Worm (Caenorhabditis elegans): ENCODE measurements around the gene ins-12.

DNA sequence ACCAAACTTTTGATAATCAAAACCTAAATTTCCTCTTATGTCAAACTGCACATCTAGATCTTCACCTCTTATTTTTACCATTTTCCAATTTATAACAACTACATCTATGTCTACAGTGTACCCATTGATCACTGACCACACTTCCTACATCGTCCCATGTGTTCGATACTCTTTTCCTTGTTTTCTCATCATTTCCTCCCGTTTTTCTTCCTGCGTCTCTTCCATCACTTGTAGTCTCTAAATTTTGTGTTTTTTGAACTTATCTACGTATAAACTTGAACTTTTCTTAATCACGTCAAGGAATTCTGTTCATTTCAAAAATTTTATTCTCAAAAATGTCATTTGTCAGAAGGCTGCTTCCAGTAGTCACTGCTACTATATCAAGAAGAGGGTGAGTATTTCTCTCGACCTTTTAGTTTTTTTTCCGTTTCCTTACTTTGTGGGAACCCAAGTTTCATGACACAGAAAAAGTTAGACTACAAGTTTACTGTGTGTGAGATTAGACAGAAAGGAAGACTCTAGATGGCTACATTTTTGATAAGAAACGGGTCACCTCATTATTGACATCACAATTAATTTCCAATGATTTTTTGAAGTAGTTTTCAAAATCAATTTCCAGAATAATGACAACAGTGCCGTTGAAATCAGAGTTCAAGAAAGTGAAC is 17.8 kb downstream of the ins-12 start:
- no peak for TF ChIP-seq fos-1 (tag; optimal IDR thresholded peaks at IDR 0.05)
- no peak for TF ChIP-seq unc-39 (tag; optimal IDR thresholded peaks at IDR 0.05)
- no peak for TF ChIP-seq mab-5 (tag; optimal IDR thresholded peaks at IDR 0.05)
- no peak for TF ChIP-seq nhr-11 (tag; optimal IDR thresholded peaks at IDR 0.05)
- no peak for TF ChIP-seq ztf-11 (tag; optimal IDR thresholded peaks at IDR 0.05)
- no peak for TF ChIP-seq zag-1 (tag; optimal IDR thresholded peaks at IDR 0.05)

Data from whole organism, L2 larva.